Fruit fly (Drosophila melanogaster): ENCODE data around the gene CG10413.

Gene CG10413

dm6 chr2L:18626987-18627386 is 21.9 kb upstream of the CG10413 start:
- no peak for TF ChIP-seq Abd-B (GFP tag; optimal IDR thresholded peaks at IDR 0.05)
- TF ChIP-seq dl (GFP tag; optimal IDR thresholded peaks at IDR 0.05; ENCODE audit: insufficient read depth in 1 of 2, partially characterized antibody in 2 of 2), result no peak
- TF ChIP-seq lola (GFP tag; optimal IDR thresholded peaks at IDR 0.05), result no peak
- no peak for TF ChIP-seq Dfd (GFP tag; optimal IDR thresholded peaks at IDR 0.05)
- TF ChIP-seq Jra (GFP tag; optimal IDR thresholded peaks at IDR 0.05), result peak; percentile 78
- no peak for TF ChIP-seq Myc (optimal IDR thresholded peaks at IDR 0.05)
- TF ChIP-seq Hr78 (GFP tag; optimal IDR thresholded peaks at IDR 0.05), result no peak
- peak; percentile 84 for TF ChIP-seq tai (GFP tag; optimal IDR thresholded peaks at IDR 0.05)
- TF ChIP-seq br (GFP tag; optimal IDR thresholded peaks at IDR 0.05), result peak; percentile 84
- peak; percentile 10 for TF ChIP-seq woc (GFP tag; optimal IDR thresholded peaks at IDR 0.05)
- TF ChIP-seq GATAd (GFP tag; optimal IDR thresholded peaks at IDR 0.05), result no peak
- peak; percentile 78 for TF ChIP-seq CG32264 (GFP tag; optimal IDR thresholded peaks at IDR 0.05)
- TF ChIP-seq Hr83 (GFP tag; optimal IDR thresholded peaks at IDR 0.05; ENCODE audit: poor library complexity, severe bottlenecking), result peak; percentile 95
- TF ChIP-seq fru (GFP tag; optimal IDR thresholded peaks at IDR 0.05), result peak; percentile 79
- peak; percentile 69 for TF ChIP-seq CrebA (GFP tag; optimal IDR thresholded peaks at IDR 0.05; ENCODE audit: borderline replicate concordance)
- peak; percentile 91 for TF ChIP-seq OdsH (GFP tag; optimal IDR thresholded peaks at IDR 0.05)
- TF ChIP-seq Hnf4 (GFP tag; optimal IDR thresholded peaks at IDR 0.05), result peak; percentile 90
- no peak for TF ChIP-seq Vsx2 (GFP tag; optimal IDR thresholded peaks at IDR 0.05; ENCODE audit: partially characterized antibody)
- TF ChIP-seq dsf (GFP tag; optimal IDR thresholded peaks at IDR 0.05; ENCODE audit: borderline replicate concordance), result peak; percentile 46
- peak; percentile 61 for TF ChIP-seq sage (GFP tag; optimal IDR thresholded peaks at IDR 0.05)
- TF ChIP-seq usp (GFP tag; optimal IDR thresholded peaks at IDR 0.05), result no peak
- no peak for TF ChIP-seq Dif (GFP tag; optimal IDR thresholded peaks at IDR 0.05; ENCODE audit: partially characterized antibody)
- TF ChIP-seq N (GFP tag; optimal IDR thresholded peaks at IDR 0.05), result no peak
- TF ChIP-seq jim (GFP tag; optimal IDR thresholded peaks at IDR 0.05), result peak; percentile 82
- TF ChIP-seq rgr (GFP tag; optimal IDR thresholded peaks at IDR 0.05), result peak; percentile 92
- TF ChIP-seq ey (GFP tag; optimal IDR thresholded peaks at IDR 0.05), result peak; percentile 63
- TF ChIP-seq Mio (GFP tag; optimal IDR thresholded peaks at IDR 0.05), result no peak
- TF ChIP-seq CG9705 (GFP tag; optimal IDR thresholded peaks at IDR 0.05), result peak; percentile 14
- TF ChIP-seq Sp1 (GFP tag; optimal IDR thresholded peaks at IDR 0.05), result peak; percentile 69
- TF ChIP-seq psq (GFP tag; optimal IDR thresholded peaks at IDR 0.05), result peak; percentile 67
- TF ChIP-seq HLH106 (tag; optimal IDR thresholded peaks at IDR 0.05), result peak; percentile 45
- peak; percentile 38 for TF ChIP-seq dmrt93B (GFP tag; optimal IDR thresholded peaks at IDR 0.05)
- no peak for TF ChIP-seq pan (optimal IDR thresholded peaks at IDR 0.05)
- peak; percentile 87 for TF ChIP-seq brk (GFP tag; optimal IDR thresholded peaks at IDR 0.05)
- TF ChIP-seq sv (GFP tag; optimal IDR thresholded peaks at IDR 0.05), result peak; percentile 72
- TF ChIP-seq h (GFP tag; optimal IDR thresholded peaks at IDR 0.05), result peak; percentile 92
- peak; percentile 37 for TF ChIP-seq Rel (GFP tag; optimal IDR thresholded peaks at IDR 0.05)
- peak; percentile 61 for TF ChIP-seq Rel (tag; optimal IDR thresholded peaks at IDR 0.05)
- peak; percentile 26 to 76 for TF ChIP-seq foxo (GFP tag; optimal IDR thresholded peaks at IDR 0.05)

dm6 chr2L:18625470-18625869 is 20.4 kb upstream of the CG10413 start:
- TF ChIP-seq dsf (GFP tag; optimal IDR thresholded peaks at IDR 0.05; ENCODE audit: borderline replicate concordance), result no peak
- TF ChIP-seq CG32264 (GFP tag; optimal IDR thresholded peaks at IDR 0.05), result no peak
- no peak for TF ChIP-seq Dif (GFP tag; optimal IDR thresholded peaks at IDR 0.05; ENCODE audit: partially characterized antibody)
- no peak for TF ChIP-seq Hr78 (GFP tag; optimal IDR thresholded peaks at IDR 0.05)

- TF ChIP-seq Sp1 (GFP tag; optimal IDR thresholded peaks at IDR 0.05) (no peak), tai (GFP tag; optimal IDR thresholded peaks at IDR 0.05) (peak; percentile 34), Myc (optimal IDR thresholded peaks at IDR 0.05) (no peak), HLH106 (tag; optimal IDR thresholded peaks at IDR 0.05) (no peak), Hr83 (GFP tag; optimal IDR thresholded peaks at IDR 0.05; ENCODE audit: poor library complexity, severe bottlenecking) (peak; percentile 78), Dfd (GFP tag; optimal IDR thresholded peaks at IDR 0.05) (no peak), Hnf4 (GFP tag; optimal IDR thresholded peaks at IDR 0.05) (peak; percentile 10), h (GFP tag; optimal IDR thresholded peaks at IDR 0.05) (peak; percentile 38), N (GFP tag; optimal IDR thresholded peaks at IDR 0.05) (no peak), fru (GFP tag; optimal IDR thresholded peaks at IDR 0.05) (peak; percentile 15), rgr (GFP tag; optimal IDR thresholded peaks at IDR 0.05) (peak; percentile 39), lola (GFP tag; optimal IDR thresholded peaks at IDR 0.05) (no peak), dmrt93B (GFP tag; optimal IDR thresholded peaks at IDR 0.05) (no peak), Hr78 (GFP tag; optimal IDR thresholded peaks at IDR 0.05) (no peak)
Observed at dm6 chr2L:18625009-18625408, 20.0 kb upstream of the CG10413 start.

All from whole organism, wandering third instar larva.